Worm (Caenorhabditis elegans) whole organism, midembryonic: ENCODE results near the gene cpg-4.

Experiments used
- T22C8.4 ChIP-seq: fragments of 200-800 bp; sonication (Bioruptor generic); IDR thresholded peaks from 2 replicates; pipeline ENCODE4 v1.3.6; 2022; ENCODE audit warnings: missing genetic modification characterization, missing compliant biosample characterization
- cog-1 ChIP-seq: sonication (generic microtip); optimal IDR thresholded peaks from 2 replicates; lab custom pipeline; 2016; ENCODE audit warnings: missing genetic modification characterization, missing compliant biosample characterization
- flt-1 ChIP-seq: fragments of 200-800 bp; sonication (Bioruptor generic); IDR thresholded peaks from 2 replicates; pipeline ENCODE4 v1.3.6; 2022; ENCODE audit warnings: missing genetic modification characterization, missing compliant biosample characterization
- klf-2 ChIP-seq: fragments of 200-800 bp; sonication (Bioruptor generic); conservative IDR thresholded peaks from 2 replicates; pipeline ENCODE4 v1.3.6; 2022; ENCODE audit warnings: missing genetic modification reagents, missing genetic modification characterization, missing compliant biosample characterization
- med-1 ChIP-seq: sonication (generic microtip); optimal IDR thresholded peaks from 2 replicates; lab custom pipeline; 2017; ENCODE audit warnings: missing genetic modification characterization, mild to moderate bottlenecking, missing compliant biosample characterization, antibody characterized with exemption, missing genetic modification reagents; ENCODE audit not compliant: insufficient read depth
- tab-1 ChIP-seq: fragments of 200-800 bp; sonication (Bioruptor generic); IDR thresholded peaks from 2 replicates; pipeline ENCODE4 v1.3.6; 2022; ENCODE audit warnings: missing genetic modification characterization, missing compliant biosample characterization
- ztf-23 ChIP-seq: fragments of 200-800 bp; sonication (Bioruptor generic); IDR thresholded peaks from 2 replicates; pipeline ENCODE4 v1.3.6; 2022; ENCODE audit warnings: missing genetic modification reagents, missing genetic modification characterization, missing compliant biosample characterization
- ztf-29 ChIP-seq: fragments of 200-800 bp; sonication (Bioruptor generic); IDR thresholded peaks from 2 replicates; pipeline ENCODE4 v1.3.6; 2022; ENCODE audit warnings: missing genetic modification reagents, missing genetic modification characterization, missing compliant biosample characterization

DNA sequence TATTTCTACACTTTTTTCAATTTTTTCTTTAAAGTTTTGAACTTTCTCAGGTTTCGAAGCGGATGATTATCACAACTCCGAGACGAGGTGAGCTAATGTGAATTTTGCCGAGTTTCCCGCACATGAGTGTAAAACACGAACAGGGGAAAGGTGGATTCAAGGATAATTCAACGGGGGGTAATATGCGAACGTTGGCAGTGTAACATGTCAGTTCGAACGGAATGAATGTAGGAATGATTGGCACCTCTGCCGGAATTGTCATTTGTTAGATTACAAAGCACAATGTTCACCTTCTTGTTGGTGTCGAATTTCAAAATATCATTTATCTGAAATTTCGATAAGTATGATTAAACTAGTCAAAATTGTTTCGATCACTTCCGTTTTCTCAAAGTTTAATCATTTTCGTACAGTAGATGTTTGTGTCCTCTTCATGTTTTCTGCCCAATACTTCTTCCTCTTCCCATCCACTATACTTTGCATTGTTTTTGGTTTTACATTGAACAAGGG, 22.8 kb downstream of the cpg-4 start, which contains the start of gene picc-1:
- TF ChIP-seq T22C8.4 (GFP tag; lab: Robert Waterston, UW) (no peak), cog-1 (tag; lab: Kevin White, UChicago) (no peak), flt-1 (GFP tag; lab: Robert Waterston, UW) (no peak), tab-1 (GFP tag; lab: Robert Waterston, UW) (no peak), klf-2 (GFP tag; lab: Robert Waterston, UW) (no peak), ztf-23 (no peak), med-1 (GFP tag; lab: Kevin White, UChicago) (no peak), ztf-29 (GFP tag; lab: Robert Waterston, UW) (no peak)
